Worm (Caenorhabditis elegans) whole organism, mixed stage, embryonic: ENCODE data around the gene M116.5.
A peak's percentile ranks its signal among the peaks of the same experiment; 100 is the strongest.

Experiments used
- lsy-2 ChIP-seq: fragments of 150-350 bp; optimal IDR thresholded peaks from 2 replicates; lab custom pipeline; 2014; ENCODE audit warnings: missing biosample characterization, missing genetic modification characterization
- tbx-8 ChIP-seq: fragments of 200-800 bp; sonication (Bioruptor generic); optimal IDR thresholded peaks from 2 replicates; lab custom pipeline; 2018; ENCODE audit warnings: mild to moderate bottlenecking, missing genetic modification characterization, moderate library complexity, missing compliant biosample characterization
- unc-39 ChIP-seq: fragments of 150-350 bp; optimal IDR thresholded peaks from 2 replicates; lab custom pipeline; 2014; ENCODE audit warnings: missing biosample characterization, missing genetic modification characterization
- unc-62 ChIP-seq: fragments of 150-350 bp; optimal IDR thresholded peaks from 2 replicates; lab custom pipeline; 2014; ENCODE audit warnings: missing biosample characterization, missing genetic modification reagents, missing genetic modification characterization
- ztf-11 ChIP-seq: fragments of 150-350 bp; optimal IDR thresholded peaks from 2 replicates; lab custom pipeline; 2014; ENCODE audit warnings: missing biosample characterization, missing genetic modification characterization

DNA sequence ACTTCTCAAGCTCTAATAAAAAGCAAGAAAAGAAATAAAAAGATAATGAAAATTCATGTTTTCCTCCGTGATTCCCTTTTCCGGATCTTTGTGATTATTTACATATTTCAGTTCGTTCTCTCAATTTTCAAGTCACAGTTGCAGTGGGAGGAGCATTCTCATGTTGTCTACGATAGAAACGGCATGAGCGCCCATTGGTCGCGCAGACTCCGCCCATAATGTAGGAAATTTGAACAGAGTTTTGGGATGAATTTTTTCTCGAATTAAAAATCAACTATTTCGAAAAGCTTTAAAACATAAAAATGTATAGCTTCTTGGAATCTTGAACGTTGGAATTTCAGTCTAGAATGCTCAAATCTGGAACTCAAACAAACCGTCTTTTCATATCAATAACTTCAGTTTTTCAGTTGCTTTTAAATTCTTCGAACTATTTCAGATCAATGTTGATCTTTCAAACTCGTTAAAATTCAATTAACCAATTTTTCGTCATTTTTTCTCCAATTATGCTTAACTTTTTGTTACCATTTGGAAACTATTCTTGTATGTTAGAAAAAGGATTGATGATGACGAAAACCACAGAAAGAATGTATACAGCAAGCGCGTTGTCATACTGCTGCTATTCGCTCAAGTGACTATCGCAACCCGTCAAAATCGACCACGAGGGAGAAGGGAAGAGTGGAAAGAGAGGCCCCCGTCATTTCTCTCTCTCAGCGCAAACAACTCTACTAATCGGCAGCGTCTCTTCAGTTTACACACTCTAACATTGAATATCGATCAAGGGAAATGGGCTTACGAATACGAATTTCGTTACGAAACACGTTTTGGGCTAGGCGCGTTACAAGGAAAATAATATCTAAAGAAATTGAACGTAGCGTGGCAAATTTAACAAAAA lies 11.0 kb upstream of the M116.5 start:
- no peak for TF ChIP-seq ztf-11 (tag; lab: Kevin White, UChicago)
- TF ChIP-seq lsy-2 (tag; lab: Kevin White, UChicago) = peak; percentile 83
- peak; percentile 55 for TF ChIP-seq unc-62 (GFP tag; lab: Kevin White, UChicago)
- TF ChIP-seq tbx-8 (GFP tag; lab: Kevin White, UChicago) = no peak
- no peak for TF ChIP-seq unc-39 (tag; lab: Kevin White, UChicago)
